Worm (Caenorhabditis elegans) whole organism, mixed stage, embryonic: ENCODE data around the gene hlh-15.

Experiments
- bed-3 ChIP-seq: fragments of 200-800 bp; sonication (Bioruptor generic); optimal IDR thresholded peaks from 3 replicates; lab custom pipeline; 2018; ENCODE audit warnings: mild to moderate bottlenecking, missing genetic modification characterization, moderate library complexity, missing compliant biosample characterization
- blmp-1 ChIP-seq: fragments of 150-350 bp; optimal IDR thresholded peaks from 2 replicates; lab custom pipeline; 2014; ENCODE audit warnings: missing biosample characterization, missing genetic modification characterization
- ceh-39 ChIP-seq: fragments of 150-350 bp; optimal IDR thresholded peaks from 2 replicates; lab custom pipeline; 2014; ENCODE audit warnings: missing biosample characterization, missing genetic modification characterization
- ceh-43 ChIP-seq: fragments of 200-800 bp; sonication (Bioruptor generic); optimal IDR thresholded peaks from 2 replicates; lab custom pipeline; 2018; ENCODE audit warnings: mild to moderate bottlenecking, missing genetic modification characterization, moderate library complexity, missing compliant biosample characterization
- ces-1 ChIP-seq: fragments of 150-350 bp; optimal IDR thresholded peaks from 2 replicates; lab custom pipeline; 2014; ENCODE audit warnings: missing biosample characterization, missing genetic modification reagents, missing genetic modification characterization
- cnd-1 ChIP-seq: fragments of 200-800 bp; sonication (Bioruptor generic); optimal IDR thresholded peaks from 2 replicates; lab custom pipeline; 2018; ENCODE audit warnings: mild to moderate bottlenecking, missing genetic modification characterization, missing compliant biosample characterization
- drap-1 ChIP-seq: fragments of 200-800 bp; sonication (Bioruptor generic); optimal IDR thresholded peaks from 3 replicates; lab custom pipeline; 2018; ENCODE audit warnings: mild to moderate bottlenecking, missing genetic modification characterization, missing compliant biosample characterization
- elt-1 ChIP-seq: sonication (generic microtip); optimal IDR thresholded peaks from 2 replicates; lab custom pipeline; 2017; ENCODE audit warnings: missing genetic modification characterization, mild to moderate bottlenecking, missing compliant biosample characterization, antibody characterized with exemption, moderate library complexity, borderline replicate concordance; ENCODE audit not compliant: insufficient read depth
- elt-3 ChIP-seq: fragments of 150-350 bp; optimal IDR thresholded peaks from 2 replicates; lab custom pipeline; 2014; ENCODE audit warnings: missing biosample characterization, missing genetic modification characterization
- flh-1 ChIP-seq: fragments of 200-800 bp; sonication (Bioruptor generic); optimal IDR thresholded peaks from 2 replicates; lab custom pipeline; 2018; ENCODE audit warnings: mild to moderate bottlenecking, missing genetic modification characterization, moderate library complexity, missing compliant biosample characterization
- ham-2 ChIP-seq: fragments of 200-800 bp; sonication (Bioruptor generic); optimal IDR thresholded peaks from 2 replicates; lab custom pipeline; 2018; ENCODE audit warnings: mild to moderate bottlenecking, missing genetic modification characterization, missing compliant biosample characterization
- hlh-1 ChIP-seq: fragments of 150-350 bp; optimal IDR thresholded peaks from 2 replicates; lab custom pipeline; 2014; ENCODE audit warnings: missing biosample characterization, missing genetic modification reagents, missing genetic modification characterization
- lin-13 ChIP-seq: fragments of 150-350 bp; optimal IDR thresholded peaks from 2 replicates; lab custom pipeline; 2014; ENCODE audit warnings: missing biosample characterization, missing genetic modification characterization
- lin-32 ChIP-seq: fragments of 200-800 bp; sonication (Bioruptor generic); optimal IDR thresholded peaks from 2 replicates; lab custom pipeline; 2018; ENCODE audit warnings: mild to moderate bottlenecking, missing genetic modification characterization, missing compliant biosample characterization
- lsy-2 ChIP-seq: fragments of 150-350 bp; optimal IDR thresholded peaks from 2 replicates; lab custom pipeline; 2014; ENCODE audit warnings: missing biosample characterization, missing genetic modification characterization
- mab-5 ChIP-seq: fragments of 150-350 bp; optimal IDR thresholded peaks from 2 replicates; lab custom pipeline; 2014; ENCODE audit warnings: missing biosample characterization, missing genetic modification characterization
- mls-2 ChIP-seq: sonication (generic microtip); optimal IDR thresholded peaks from 2 replicates; lab custom pipeline; 2016; ENCODE audit warnings: mild to moderate bottlenecking, missing genetic modification characterization, moderate library complexity, missing compliant biosample characterization
- nhr-2 ChIP-seq: fragments of 150-350 bp; optimal IDR thresholded peaks from 2 replicates; lab custom pipeline; 2014; ENCODE audit warnings: missing biosample characterization, missing genetic modification characterization
- nhr-237 ChIP-seq: fragments of 150-350 bp; optimal IDR thresholded peaks from 2 replicates; lab custom pipeline; 2014; ENCODE audit warnings: missing biosample characterization, missing genetic modification characterization
- nhr-28 ChIP-seq: fragments of 150-350 bp; optimal IDR thresholded peaks from 2 replicates; lab custom pipeline; 2014; ENCODE audit warnings: missing biosample characterization, missing genetic modification characterization
- nhr-76 ChIP-seq: sonication (generic microtip); optimal IDR thresholded peaks from 2 replicates; lab custom pipeline; 2017; ENCODE audit warnings: missing biosample characterization, missing genetic modification characterization
- pha-4 ChIP-seq: fragments of 150-350 bp; optimal IDR thresholded peaks from 2 replicates; lab custom pipeline; 2018; ENCODE audit warnings: missing biosample characterization, missing genetic modification reagents, missing genetic modification characterization
- sem-2 ChIP-seq: fragments of 200-800 bp; sonication (Bioruptor generic); optimal IDR thresholded peaks from 2 replicates; lab custom pipeline; 2018; ENCODE audit warnings: mild to moderate bottlenecking, missing genetic modification characterization, missing compliant biosample characterization
- snpc-4 ChIP-seq: fragments of 150-350 bp; optimal IDR thresholded peaks from 2 replicates; lab custom pipeline; 2014; ENCODE audit warnings: missing biosample characterization, missing genetic modification characterization
- unc-120 ChIP-seq: sonication (generic microtip); optimal IDR thresholded peaks from 2 replicates; lab custom pipeline; 2017; ENCODE audit warnings: missing genetic modification characterization, missing compliant biosample characterization; ENCODE audit not compliant: poor library complexity, severe bottlenecking
- unc-39 ChIP-seq: fragments of 150-350 bp; optimal IDR thresholded peaks from 2 replicates; lab custom pipeline; 2014; ENCODE audit warnings: missing biosample characterization, missing genetic modification characterization
- unc-62 ChIP-seq: fragments of 150-350 bp; optimal IDR thresholded peaks from 2 replicates; lab custom pipeline; 2014; ENCODE audit warnings: missing biosample characterization, missing genetic modification reagents, missing genetic modification characterization
- zip-8 ChIP-seq: fragments of 150-350 bp; optimal IDR thresholded peaks from 2 replicates; lab custom pipeline; 2014; ENCODE audit warnings: missing biosample characterization, missing genetic modification characterization

hlh-15 gene

DNA sequence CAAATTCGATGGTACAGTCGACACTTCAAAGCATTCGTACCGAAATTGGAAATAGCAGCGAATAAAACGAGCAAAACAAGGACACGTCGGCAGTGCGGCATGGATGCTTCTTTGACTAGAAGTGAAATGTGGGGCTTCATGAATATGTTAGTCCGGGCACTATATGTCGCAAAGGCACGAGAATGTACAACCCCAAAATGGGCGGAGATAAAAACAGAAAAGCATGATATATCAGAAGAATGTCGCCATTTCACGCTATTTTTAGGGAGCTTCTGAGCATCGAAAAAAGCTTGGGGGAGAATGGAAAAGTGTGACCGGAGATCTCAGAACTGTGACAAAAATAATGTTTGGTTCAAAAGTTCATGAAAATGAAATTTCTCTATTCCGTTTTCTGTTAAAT, 30.1 kb upstream of the hlh-15 start, which contains the start of gene T07D1.3:
T07D1.3 (minus strand) TSS at position 101 of the 400 bp plus-strand sequence.
- no peak for TF ChIP-seq drap-1 (GFP tag; lab: Kevin White, UChicago)
- no peak for TF ChIP-seq zip-8
- TF ChIP-seq, all 35 proteins: peak for 0

- no peak for TF ChIP-seq lsy-2 (tag; lab: Kevin White, UChicago)
- no peak for TF ChIP-seq flh-1 (GFP tag; lab: Kevin White, UChicago)
- TF ChIP-seq ham-2 (GFP tag; lab: Kevin White, UChicago): no peak
- TF ChIP-seq lin-32 (GFP tag; lab: Kevin White, UChicago): no peak
- TF ChIP-seq unc-39: no peak
- TF ChIP-seq unc-120: no peak
- no peak for TF ChIP-seq sem-2 (GFP tag; lab: Kevin White, UChicago)
- no peak for TF ChIP-seq lin-13 (tag; lab: Kevin White, UChicago)
- TF ChIP-seq blmp-1: no peak
- no peak for TF ChIP-seq hlh-1 (tag; lab: Kevin White, UChicago)
- TF ChIP-seq elt-3 (tag; lab: Kevin White, UChicago): no peak
- no peak for TF ChIP-seq ceh-43
- TF ChIP-seq, all 35 proteins: peak for 0
These were observed 28.0 kb upstream of the hlh-15 start for ce11 chrX:2441163-2441562.

DNA sequence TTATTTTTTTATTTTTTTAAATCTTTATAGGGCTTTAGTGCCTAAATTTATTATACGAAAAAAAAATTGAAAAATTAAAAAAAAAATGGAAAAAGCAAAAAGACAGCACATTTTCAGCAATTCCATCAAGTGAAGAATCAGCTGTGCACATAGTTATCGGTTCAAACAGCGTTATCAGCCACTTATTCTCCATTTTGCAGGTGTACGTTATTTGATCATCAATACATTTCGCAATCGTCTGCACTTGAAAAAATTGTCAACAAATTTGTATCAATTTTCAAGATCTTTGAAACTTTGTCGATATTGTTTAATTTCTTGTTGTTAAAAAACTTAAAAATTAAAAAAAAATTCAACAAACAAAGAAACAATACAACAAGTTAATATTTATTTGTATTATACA, 26.6 kb upstream of the hlh-15 start:
- no peak for TF ChIP-seq flh-1 (GFP tag; lab: Kevin White, UChicago)
- TF ChIP-seq ces-1 (GFP tag; lab: Kevin White, UChicago): no peak
- TF ChIP-seq unc-39: no peak
- no peak for TF ChIP-seq snpc-4 (tag; lab: Kevin White, UChicago)
- no peak for TF ChIP-seq lin-13 (tag; lab: Kevin White, UChicago)

DNA sequence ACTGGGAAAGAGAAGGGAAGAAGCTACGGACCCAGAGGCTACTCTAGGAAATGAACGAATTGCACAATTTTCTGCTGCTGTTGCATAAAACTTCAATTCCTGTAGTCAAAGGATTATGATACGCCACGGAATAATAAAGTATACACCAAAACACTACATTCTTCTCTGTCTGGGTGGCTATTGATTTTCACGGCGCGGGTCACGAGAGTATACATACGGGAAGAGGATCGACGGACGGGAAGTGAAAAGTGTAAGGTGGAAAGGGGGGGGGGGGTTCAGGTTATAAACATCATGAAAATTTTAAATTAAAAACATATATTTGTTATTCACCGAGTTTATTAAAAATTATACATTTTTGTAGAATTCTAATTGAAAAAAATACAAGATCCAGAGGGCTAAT, 26.1 kb upstream of the hlh-15 start:
- TF ChIP-seq unc-62: no peak
- TF ChIP-seq unc-39: no peak
- no peak for TF ChIP-seq ham-2 (GFP tag; lab: Kevin White, UChicago)
- no peak for TF ChIP-seq zip-8
- TF ChIP-seq mls-2 (tag; lab: Kevin White, UChicago): no peak
- TF ChIP-seq elt-3 (tag; lab: Kevin White, UChicago): no peak
- TF ChIP-seq hlh-1 (tag; lab: Kevin White, UChicago): no peak
- TF ChIP-seq lsy-2 (tag; lab: Kevin White, UChicago): no peak
- no peak for TF ChIP-seq nhr-76 (tag; lab: Kevin White, UChicago)
- no peak for TF ChIP-seq snpc-4 (tag; lab: Kevin White, UChicago)
- no peak for TF ChIP-seq ceh-39 (tag; lab: Kevin White, UChicago)
- no peak for TF ChIP-seq pha-4 (tag; lab: Kevin White, UChicago)
- no peak for TF ChIP-seq nhr-2
- TF ChIP-seq mab-5 (tag; lab: Kevin White, UChicago): no peak
- no peak for TF ChIP-seq blmp-1

- no peak for TF ChIP-seq unc-120
- no peak for TF ChIP-seq elt-1
- no peak for TF ChIP-seq flh-1 (GFP tag; lab: Kevin White, UChicago)
- TF ChIP-seq elt-3 (tag; lab: Kevin White, UChicago): no peak
- no peak for TF ChIP-seq nhr-237 (tag; lab: Kevin White, UChicago)
- no peak for TF ChIP-seq ham-2 (GFP tag; lab: Kevin White, UChicago)
- TF ChIP-seq ceh-39 (tag; lab: Kevin White, UChicago): no peak
- TF ChIP-seq bed-3 (GFP tag; lab: Kevin White, UChicago): no peak
- TF ChIP-seq nhr-28 (tag; lab: Kevin White, UChicago): no peak
- no peak for TF ChIP-seq lin-32 (GFP tag; lab: Kevin White, UChicago)
- TF ChIP-seq cnd-1 (tag; lab: Kevin White, UChicago): no peak
- TF ChIP-seq drap-1 (GFP tag; lab: Kevin White, UChicago): no peak
- no peak for TF ChIP-seq sem-2 (GFP tag; lab: Kevin White, UChicago)
- TF ChIP-seq mab-5 (tag; lab: Kevin White, UChicago): no peak
These were observed 25.7 kb upstream of the hlh-15 start, which contains the start of gene gid-2 for ce11 chrX:2438857-2439256. TSS of gene gid-2 (minus strand) at chrX:2438957.

ce11 chrX:2435353-2435752, 22.2 kb upstream of the hlh-15 start:
- TF ChIP-seq blmp-1 (peak; percentile 13), unc-39 (no peak), ham-2 (GFP tag; lab: Kevin White, UChicago) (peak; percentile 2)
